Worm (Caenorhabditis elegans): ENCODE data around the gene msp-10.
A peak's percentile ranks its signal among the peaks of the same experiment; 100 is the strongest.

Gene msp-10

DNA sequence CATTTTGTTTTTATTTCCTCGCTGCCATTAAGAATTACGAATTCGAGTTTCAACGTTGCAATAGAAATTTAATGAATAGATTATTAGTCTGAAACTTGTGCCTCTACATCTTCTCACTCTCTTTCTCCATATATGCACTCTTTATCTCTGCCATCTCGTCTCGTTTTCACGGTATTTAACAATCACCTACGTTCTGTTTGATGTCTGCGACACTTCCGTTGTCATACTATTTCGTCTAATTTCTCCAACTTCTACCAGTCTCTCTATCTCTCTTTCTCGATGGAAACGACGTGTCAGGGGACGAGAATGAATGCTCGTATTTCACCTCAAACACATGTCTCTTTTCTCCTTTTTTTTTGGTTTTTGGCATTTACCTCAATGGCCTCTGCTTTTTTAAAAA, 36.4 kb downstream of the msp-10 start (continued):
- TF ChIP-seq ztf-11 (tag; optimal IDR thresholded peaks at IDR 0.05), result no peak

DNA sequence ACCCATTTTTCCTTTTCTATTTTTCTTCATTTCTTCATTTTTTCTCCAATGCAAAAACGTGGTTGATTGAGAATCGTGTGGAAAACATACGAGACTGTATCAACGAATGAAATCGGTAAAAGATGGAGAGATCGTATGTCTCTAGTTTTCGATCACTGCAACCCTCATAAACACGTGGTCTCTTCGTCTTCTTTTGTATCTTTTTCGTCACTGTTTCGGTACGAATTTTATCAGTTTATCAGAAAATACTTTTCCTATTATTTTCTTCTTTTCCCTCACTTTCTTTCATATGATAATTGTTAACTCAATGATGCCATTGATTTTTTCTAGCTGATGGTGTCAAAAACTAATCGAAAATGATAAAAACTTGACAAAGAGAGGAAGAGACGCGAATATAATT, 38.2 kb downstream of the msp-10 start:
- no peak for TF ChIP-seq nhr-237 (tag; optimal IDR thresholded peaks at IDR 0.05)
- TF ChIP-seq pha-4 (tag; optimal IDR thresholded peaks at IDR 0.05), result peak; percentile 53
- TF ChIP-seq nhr-25 (tag; optimal IDR thresholded peaks at IDR 0.05), result peak; percentile 47
- peak; percentile 58 for TF ChIP-seq nhr-23 (tag; optimal IDR thresholded peaks at IDR 0.05)
- TF ChIP-seq hmg-11 (tag; optimal IDR thresholded peaks at IDR 0.05), result no peak
- TF ChIP-seq lin-15B (tag; optimal IDR thresholded peaks at IDR 0.05), result no peak
- peak; percentile 14 for TF ChIP-seq ceh-28 (tag; optimal IDR thresholded peaks at IDR 0.05)
- no peak for TF ChIP-seq nhr-11 (tag; optimal IDR thresholded peaks at IDR 0.05)
- peak; percentile 50 for TF ChIP-seq pqm-1 (tag; optimal IDR thresholded peaks at IDR 0.05)
- no peak for TF ChIP-seq ama-1 (optimal IDR thresholded peaks at IDR 0.05)
- TF ChIP-seq elt-2 (tag; optimal IDR thresholded peaks at IDR 0.05), result peak; percentile 81
- TF ChIP-seq nhr-43 (tag; optimal IDR thresholded peaks at IDR 0.05; ENCODE audit: poor library complexity, severe bottlenecking), result peak; percentile 87
- peak; percentile 17 for TF ChIP-seq nhr-76 (tag; optimal IDR thresholded peaks at IDR 0.05)
- TF ChIP-seq jun-1 (tag; optimal IDR thresholded peaks at IDR 0.05), result peak; percentile 70

DNA sequence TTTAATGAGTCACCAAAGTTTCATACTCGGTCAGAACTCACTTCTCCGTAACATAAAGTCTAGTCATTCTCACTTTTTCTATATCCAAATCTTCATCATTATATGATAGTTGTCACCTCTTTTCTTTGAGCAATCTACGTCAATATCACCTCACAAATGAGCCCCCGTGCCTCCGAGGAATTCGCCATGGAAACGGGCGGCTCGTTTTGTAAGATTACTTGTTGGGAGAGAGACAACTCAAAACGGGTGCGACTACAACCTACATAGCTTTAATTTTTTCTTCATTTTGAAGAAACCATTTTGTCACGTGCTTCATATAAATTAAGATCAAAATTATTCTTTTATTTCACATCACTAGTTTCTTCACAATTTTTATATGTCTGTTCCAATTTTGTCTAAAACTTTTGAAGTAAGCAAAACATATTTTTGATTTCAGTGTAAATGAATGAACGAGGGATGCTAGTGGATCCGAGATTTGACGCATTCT, 41.5 kb downstream of the msp-10 start, which contains the start of gene nhr-4:
nhr-4 (plus strand) TSS at position 437 of the 487 bp plus-strand sequence.
- TF ChIP-seq nhr-28 (tag; optimal IDR thresholded peaks at IDR 0.05) (no peak), pqm-1 (tag; optimal IDR thresholded peaks at IDR 0.05) (no peak), zag-1 (tag; optimal IDR thresholded peaks at IDR 0.05) (no peak), snpc-4 (tag; optimal IDR thresholded peaks at IDR 0.05) (no peak), lin-15B (tag; optimal IDR thresholded peaks at IDR 0.05) (no peak), ztf-11 (tag; optimal IDR thresholded peaks at IDR 0.05) (no peak), ceh-16 (tag; optimal IDR thresholded peaks at IDR 0.05) (no peak), nhr-25 (tag; optimal IDR thresholded peaks at IDR 0.05) (no peak), unc-39 (tag; optimal IDR thresholded peaks at IDR 0.05) (no peak), nhr-67 (tag; optimal IDR thresholded peaks at IDR 0.05) (no peak), nhr-11 (tag; optimal IDR thresholded peaks at IDR 0.05) (no peak), unc-62 (GFP tag; optimal IDR thresholded peaks at IDR 0.05) (no peak), nhr-76 (tag; optimal IDR thresholded peaks at IDR 0.05) (no peak), hmg-11 (tag; optimal IDR thresholded peaks at IDR 0.05) (no peak), egl-5 (tag; optimal IDR thresholded peaks at IDR 0.05) (no peak), aly-2 (tag; optimal IDR thresholded peaks at IDR 0.05) (no peak), R02D3.7 (tag; optimal IDR thresholded peaks at IDR 0.05) (no peak), ceh-28 (tag; optimal IDR thresholded peaks at IDR 0.05) (no peak)

DNA sequence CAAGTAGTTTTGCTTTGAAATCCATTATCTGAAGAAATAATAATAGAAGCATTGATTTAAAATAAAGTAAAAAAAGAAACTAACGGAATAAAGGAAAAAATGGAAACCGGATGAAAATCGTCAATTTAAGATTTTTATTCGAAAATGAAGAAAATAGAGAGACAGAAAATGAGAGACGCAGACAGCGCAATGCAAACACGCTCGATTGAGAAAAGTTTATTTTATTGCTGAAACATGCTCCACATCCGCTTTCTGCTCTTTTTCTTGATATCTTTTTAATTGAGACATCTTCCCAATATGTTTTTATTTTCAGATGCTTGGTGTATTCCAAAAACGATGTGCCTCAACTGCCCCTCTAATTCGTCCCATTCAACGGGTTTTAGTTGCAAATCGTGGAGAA, 46.8 kb downstream of the msp-10 start, which contains the start of the genes prp-18 and mccc-1:
prp-18 (minus strand) TSS at position 127 of the 400 bp plus-strand sequence.
mccc-1 (plus strand) TSS at position 314 of the 400 bp plus-strand sequence.
- peak; percentile 34 for TF ChIP-seq elt-2 (tag; optimal IDR thresholded peaks at IDR 0.05)
- peak; percentile 59 for TF ChIP-seq lin-39 (tag; optimal IDR thresholded peaks at IDR 0.05)
- no peak for TF ChIP-seq ztf-11 (tag; optimal IDR thresholded peaks at IDR 0.05)
- TF ChIP-seq snpc-4 (tag; optimal IDR thresholded peaks at IDR 0.05), result peak; percentile 61
- peak; percentile 64 for TF ChIP-seq egl-5 (tag; optimal IDR thresholded peaks at IDR 0.05)
- no peak for TF ChIP-seq nfya-1 (tag; optimal IDR thresholded peaks at IDR 0.05; ENCODE audit: insufficient read depth)
- TF ChIP-seq lsy-12 (tag; optimal IDR thresholded peaks at IDR 0.05), result no peak
- TF ChIP-seq lin-15B (tag; optimal IDR thresholded peaks at IDR 0.05), result peak; percentile 78
- no peak for TF ChIP-seq nhr-12 (tag; optimal IDR thresholded peaks at IDR 0.05)
- TF ChIP-seq sea-2 (GFP tag; optimal IDR thresholded peaks at IDR 0.05), result no peak
- TF ChIP-seq hmg-11 (tag; optimal IDR thresholded peaks at IDR 0.05), result peak; percentile 19
- peak; percentile 13 for TF ChIP-seq pqm-1 (tag; optimal IDR thresholded peaks at IDR 0.05)
